Fruit fly (Drosophila melanogaster) whole organism, embryonic: ENCODE results near the gene Cad88C.
A peak's percentile ranks its signal among the peaks of the same experiment; 100 is the strongest.

Experiments
- Atf6 ChIP-seq: fragments of 200-800 bp; sonication (Bioruptor generic); IDR thresholded peaks from 2 replicates; pipeline ENCODE4 v1.3.6; 2022; ENCODE audit warnings: missing biosample characterization, missing genetic modification characterization
- Bgb ChIP-seq: fragments of 200-800 bp; sonication (Bioruptor generic); IDR thresholded peaks from 2 replicates; pipeline ENCODE4 v1.3.6; 2022; ENCODE audit warnings: missing biosample characterization, missing genetic modification characterization; ENCODE audit not compliant: partially characterized antibody
- Bteb2 ChIP-seq: fragments of 200-800 bp; sonication (Bioruptor generic); optimal IDR thresholded peaks from 2 replicates; lab custom pipeline; 2016; ENCODE audit warnings: missing biosample characterization, missing genetic modification characterization
- CG11456 ChIP-seq: fragments of 200-800 bp; sonication (Bioruptor generic); IDR thresholded peaks from 3 replicates; pipeline ENCODE4 v1.3.6; 2022; ENCODE audit warnings: missing biosample characterization, missing genetic modification characterization
- CG12769 ChIP-seq: fragments of 200-800 bp; sonication (Bioruptor generic); optimal IDR thresholded peaks from 2 replicates; lab custom pipeline; 2019; ENCODE audit warnings: missing biosample characterization, mild to moderate bottlenecking, missing genetic modification characterization, moderate library complexity
- CG13894 ChIP-seq: fragments of 200-800 bp; sonication (Bioruptor generic); optimal IDR thresholded peaks from 3 replicates; lab custom pipeline; 2018; ENCODE audit warnings: missing biosample characterization, mild to moderate bottlenecking, missing genetic modification characterization, moderate library complexity
- CG14710 ChIP-seq: fragments of 200-800 bp; sonication (Bioruptor generic); optimal IDR thresholded peaks from 3 replicates; lab custom pipeline; 2019; ENCODE audit warnings: missing biosample characterization, mild to moderate bottlenecking, missing genetic modification characterization, moderate library complexity
- CG15479 ChIP-seq: fragments of 200-800 bp; sonication (Bioruptor generic); optimal IDR thresholded peaks from 3 replicates; lab custom pipeline; 2019; ENCODE audit warnings: missing biosample characterization, mild to moderate bottlenecking, missing genetic modification characterization, moderate library complexity
- CG16815 ChIP-seq: fragments of 200-800 bp; sonication (Bioruptor generic); optimal IDR thresholded peaks from 3 replicates; lab custom pipeline; 2017; ENCODE audit warnings: missing biosample characterization, mild to moderate bottlenecking, missing genetic modification characterization
- CG17328 ChIP-seq: fragments of 200-800 bp; sonication (Bioruptor generic); IDR thresholded peaks from 2 replicates; pipeline ENCODE4 v1.3.6; 2022; ENCODE audit warnings: missing biosample characterization, missing genetic modification characterization
- CG17912 ChIP-seq: fragments of 200-800 bp; sonication (Bioruptor generic); optimal IDR thresholded peaks from 2 replicates; lab custom pipeline; 2018; ENCODE audit warnings: missing biosample characterization, mild to moderate bottlenecking, missing genetic modification characterization
- CG2199 ChIP-seq: fragments of 200-800 bp; sonication (Bioruptor generic); IDR thresholded peaks from 3 replicates; pipeline ENCODE4 v1.3.6; 2022; ENCODE audit warnings: missing biosample characterization, missing genetic modification characterization
- CG31441 ChIP-seq: fragments of 200-800 bp; sonication (Bioruptor generic); IDR thresholded peaks from 2 replicates; pipeline ENCODE4 v1.3.6; 2022; ENCODE audit warnings: missing biosample characterization, missing genetic modification characterization
- CG32532 ChIP-seq: fragments of 200-800 bp; sonication (Bioruptor generic); IDR thresholded peaks from 2 replicates; pipeline ENCODE4 v1.3.6; 2022; ENCODE audit warnings: missing biosample characterization, missing genetic modification characterization
- CG7357 ChIP-seq: fragments of 200-800 bp; sonication (Bioruptor generic); IDR thresholded peaks from 3 replicates; pipeline ENCODE4 v1.3.6; 2022; ENCODE audit warnings: missing biosample characterization, missing genetic modification characterization
- CG8089 ChIP-seq: fragments of 200-800 bp; sonication (Bioruptor generic); optimal IDR thresholded peaks from 3 replicates; lab custom pipeline; 2016; ENCODE audit warnings: missing biosample characterization, missing genetic modification characterization
- CG8290 ChIP-seq, 3 experiments: fragments of 200-800 bp; sonication (Bioruptor generic); optimal IDR thresholded peaks; 2 replicates each; lab custom pipeline; 2016 to 2019; ENCODE audit warnings: missing biosample characterization in 3 of 3, missing genetic modification characterization in 3 of 3, mild to moderate bottlenecking in 2 of 3, moderate library complexity in 1 of 3
- CG9797 ChIP-seq: fragments of 200-800 bp; sonication (Bioruptor generic); optimal IDR thresholded peaks from 3 replicates; lab custom pipeline; 2018; ENCODE audit warnings: missing biosample characterization, mild to moderate bottlenecking, missing genetic modification characterization
- CG9932 ChIP-seq: fragments of 200-800 bp; sonication (Bioruptor generic); IDR thresholded peaks from 2 replicates; pipeline ENCODE4 v1.3.6; 2022; ENCODE audit warnings: missing biosample characterization, missing genetic modification characterization
- D ChIP-seq, 2 experiments: fragments of 200-800 bp in 1 of 2; fragments of >200 bp in 1 of 2; sonication (Bioruptor generic) in 1 of 2; optimal IDR thresholded peaks; 2 replicates in 1 of 2; 3 replicates in 1 of 2; lab custom pipeline; 2017; ENCODE audit warnings: mild to moderate bottlenecking in 1 of 2, missing biosample characterization in 1 of 2, missing genetic modification characterization in 1 of 2, missing genetic modification reagents in 1 of 2
- Deaf1 ChIP-seq: fragments of 200-800 bp; optimal IDR thresholded peaks from 3 replicates; lab custom pipeline; 2019; ENCODE audit warnings: missing biosample characterization, mild to moderate bottlenecking, missing genetic modification characterization, moderate library complexity
- Dip2 ChIP-seq: fragments of 200-800 bp; sonication (Bioruptor generic); IDR thresholded peaks from 2 replicates; pipeline ENCODE4 v1.3.6; 2022; ENCODE audit warnings: missing biosample characterization, missing genetic modification characterization
- Med ChIP-seq: fragments of 200-800 bp; sonication (Bioruptor generic); peaks from one replicate; lab custom pipeline; 2016; ENCODE audit warnings: missing biosample characterization, missing genetic modification characterization, mild to moderate bottlenecking, inconsistent platforms, moderate library complexity
- Ravus ChIP-seq: fragments of 200-800 bp; sonication (Bioruptor generic); IDR thresholded peaks from 2 replicates; pipeline ENCODE4 v1.3.6; 2022; ENCODE audit warnings: missing biosample characterization, missing genetic modification characterization
- Scr ChIP-seq: fragments of 200-800 bp; sonication (Bioruptor generic); IDR thresholded peaks from 2 replicates; pipeline ENCODE4 v1.3.6; 2022; ENCODE audit warnings: missing biosample characterization, missing genetic modification characterization; ENCODE audit not compliant: partially characterized antibody
- ara ChIP-seq: fragments of 200-800 bp; sonication (Bioruptor generic); IDR thresholded peaks from 2 replicates; pipeline ENCODE4 v1.3.6; 2022; ENCODE audit warnings: missing biosample characterization, missing genetic modification characterization
- bbx ChIP-seq: fragments of 200-800 bp; sonication (Bioruptor generic); IDR thresholded peaks from 2 replicates; pipeline ENCODE4 v1.3.6; 2022; ENCODE audit warnings: missing biosample characterization, missing genetic modification characterization; ENCODE audit not compliant: partially characterized antibody
- bigmax ChIP-seq: fragments of 200-800 bp; sonication (Bioruptor generic); optimal IDR thresholded peaks from 2 replicates; lab custom pipeline; 2018; ENCODE audit warnings: missing biosample characterization, mild to moderate bottlenecking, missing genetic modification characterization
- cad ChIP-seq: fragments of >200 bp; optimal IDR thresholded peaks from 2 replicates; lab custom pipeline; 2017; ENCODE audit warnings: missing biosample characterization, missing genetic modification characterization
- chinmo ChIP-seq: fragments of 200-800 bp; sonication (Bioruptor generic); IDR thresholded peaks from 4 replicates; pipeline ENCODE4 v1.3.6; 2022; ENCODE audit warnings: missing biosample characterization, missing genetic modification characterization; ENCODE audit not compliant: partially characterized antibody
- chm ChIP-seq: fragments of 200-800 bp; sonication (Bioruptor generic); IDR thresholded peaks from 2 replicates; pipeline ENCODE4 v1.3.6; 2022; ENCODE audit warnings: missing biosample characterization, missing genetic modification characterization
- crol ChIP-seq: fragments of 200-800 bp; sonication (Bioruptor generic); IDR thresholded peaks from 2 replicates; pipeline ENCODE4 v1.3.6; 2022; ENCODE audit warnings: missing biosample characterization, missing genetic modification characterization
- gcm ChIP-seq: fragments of 200-800 bp; sonication (Bioruptor generic); optimal IDR thresholded peaks from 2 replicates; lab custom pipeline; 2019; ENCODE audit warnings: missing biosample characterization, mild to moderate bottlenecking, missing genetic modification characterization, moderate library complexity
- insv ChIP-seq, 2 experiments: fragments of 200-800 bp; sonication (Bioruptor generic); optimal IDR thresholded peaks; 3 replicates each; lab custom pipeline; 2016 to 2018; ENCODE audit warnings: missing biosample characterization in 2 of 2, missing genetic modification characterization in 2 of 2
- kni ChIP-seq: fragments of 200-800 bp; sonication (Bioruptor generic); optimal IDR thresholded peaks from 3 replicates; lab custom pipeline; 2017; ENCODE audit warnings: mild to moderate bottlenecking, missing biosample characterization, missing genetic modification reagents, missing genetic modification characterization
- lbe ChIP-seq: fragments of 200-800 bp; sonication (Bioruptor generic); optimal IDR thresholded peaks from 2 replicates; lab custom pipeline; 2016; ENCODE audit warnings: missing biosample characterization, mild to moderate bottlenecking, missing genetic modification characterization
- pfk ChIP-seq: fragments of 200-800 bp; sonication (Bioruptor generic); optimal IDR thresholded peaks from 2 replicates; lab custom pipeline; 2018; ENCODE audit warnings: missing biosample characterization, mild to moderate bottlenecking, missing genetic modification characterization, moderate library complexity
- prd ChIP-seq, 3 experiments: fragments of >200 bp in 2 of 3; fragments of 200-800 bp in 1 of 3; sonication (Bioruptor generic) in 1 of 3; optimal IDR thresholded peaks in 2 of 3; IDR thresholded peaks in 1 of 3; 2 replicates in 2 of 3; 3 replicates in 1 of 3; pipeline versions ENCODE4 v1.3.6 to Lab custom; 2017 to 2022; ENCODE audit warnings: missing biosample characterization in 1 of 3, missing genetic modification characterization in 1 of 3
- pros ChIP-seq: fragments of 200-800 bp; sonication (Bioruptor generic); optimal IDR thresholded peaks from 3 replicates; lab custom pipeline; 2019; ENCODE audit warnings: missing biosample characterization, mild to moderate bottlenecking, missing genetic modification characterization, moderate library complexity
- sens ChIP-seq: fragments of 200-800 bp; sonication (Bioruptor generic); peaks from one replicate; lab custom pipeline; 2016; ENCODE audit warnings: missing biosample characterization, missing genetic modification characterization
- seq ChIP-seq: fragments of 200-800 bp; sonication (Bioruptor generic); IDR thresholded peaks from 2 replicates; pipeline ENCODE4 v1.3.6; 2022; ENCODE audit warnings: missing biosample characterization, missing genetic modification characterization
- stc ChIP-seq: fragments of 200-800 bp; sonication (Bioruptor generic); IDR thresholded peaks from 2 replicates; pipeline ENCODE4 v1.3.6; 2022; ENCODE audit warnings: missing biosample characterization, missing genetic modification characterization
- tap ChIP-seq: fragments of 200-800 bp; optimal IDR thresholded peaks from 3 replicates; lab custom pipeline; 2019; ENCODE audit warnings: missing biosample characterization, mild to moderate bottlenecking, missing genetic modification characterization, moderate library complexity
- tll ChIP-seq, 2 experiments: fragments of 200-800 bp in 1 of 2; fragments of >200 bp in 1 of 2; sonication (Bioruptor generic) in 1 of 2; optimal IDR thresholded peaks; 2 replicates each; lab custom pipeline; 2017 to 2019; ENCODE audit warnings: missing biosample characterization in 2 of 2, missing genetic modification characterization in 2 of 2, mild to moderate bottlenecking in 1 of 2, moderate library complexity in 1 of 2
- toy ChIP-seq: fragments of 200-800 bp; sonication (Bioruptor generic); IDR thresholded peaks from 2 replicates; pipeline ENCODE4 v1.3.6; 2022; ENCODE audit warnings: missing biosample characterization, missing genetic modification characterization
- twi ChIP-seq: fragments of 200-800 bp; optimal IDR thresholded peaks from 2 replicates; lab custom pipeline; 2019; ENCODE audit warnings: missing biosample characterization, mild to moderate bottlenecking, missing genetic modification characterization, moderate library complexity
- tx ChIP-seq: fragments of 200-800 bp; sonication (Bioruptor generic); optimal IDR thresholded peaks from 2 replicates; lab custom pipeline; 2016; ENCODE audit warnings: missing biosample characterization, missing genetic modification characterization
- zen ChIP-seq: fragments of 200-800 bp; sonication (Bioruptor generic); optimal IDR thresholded peaks from 3 replicates; lab custom pipeline; 2018; ENCODE audit warnings: missing biosample characterization, mild to moderate bottlenecking, missing genetic modification characterization, moderate library complexity

The Cad88C gene

dm6 chr3R:14652301-14652880 lies 22.1 kb downstream of the Cad88C start:
- TF ChIP-seq seq = no peak
- no peak for TF ChIP-seq CG31441
- 0 out of 4 replicates have a peak, but pooled peaks have one; percentile 15 for TF ChIP-seq chinmo (GFP tag; lab: Robert Waterston, UW)
- TF ChIP-seq Scr = no peak
- 0 out of 2 replicates have a peak, but pooled peaks have one; percentile 38 for TF ChIP-seq ara (GFP tag; lab: Robert Waterston, UW)
- 0 out of 2 replicates have a peak, but pooled peaks have one; percentile 24 for TF ChIP-seq bbx
- no peak for TF ChIP-seq CG8089 (GFP tag; lab: Kevin White, UChicago)
- peak in 1 of 2 experiments; percentile 7 for TF ChIP-seq insv (GFP tag; optimal IDR thresholded peaks at IDR 0.05; lab: Kevin White, UChicago)
- peak in 1 of 2 experiments; percentile 73 for TF ChIP-seq tll (GFP tag; optimal IDR thresholded peaks at IDR 0.05; lab: Kevin White, UChicago)
- TF ChIP-seq Atf6 = peak; percentile 50; the same call in 1 of the 2 replicates
- no peak for TF ChIP-seq CG8290 (GFP tag; optimal IDR thresholded peaks at IDR 0.05; lab: Kevin White, UChicago)
- TF ChIP-seq CG8290 (tag; optimal IDR thresholded peaks at IDR 0.05; lab: Kevin White, UChicago) = peak in 1 of 2 experiments; percentile 7
- TF ChIP-seq pfk (GFP tag; lab: Kevin White, UChicago) = no peak
- peak; percentile 85 for TF ChIP-seq D (optimal IDR thresholded peaks at IDR 0.05; lab: Kevin White, UChicago)
- TF ChIP-seq D (GFP tag; optimal IDR thresholded peaks at IDR 0.05; lab: Kevin White, UChicago) = no peak
- 0 out of 2 replicates have a peak, but pooled peaks have one; percentile 29 for TF ChIP-seq CG9932 (GFP tag; lab: Robert Waterston, UW)
- TF ChIP-seq tx (GFP tag; lab: Kevin White, UChicago) = no peak
- peak; percentile 22 for TF ChIP-seq cad (GFP tag; lab: Kevin White, UChicago)
- TF ChIP-seq pros = peak; percentile 63
- peak; percentile 75 for TF ChIP-seq kni
- no peak for TF ChIP-seq crol
- TF ChIP-seq CG2199 (GFP tag; lab: Robert Waterston, UW) = peak; percentile 100
- peak; percentile 52 for TF ChIP-seq Bgb (GFP tag; lab: Robert Waterston, UW)
- TF ChIP-seq prd (optimal IDR thresholded peaks at IDR 0.05; lab: Kevin White, UChicago) = no peak
- TF ChIP-seq prd (GFP tag; IDR thresholded peaks at IDR 0.05; lab: Robert Waterston, UW) = no peak
- no peak for TF ChIP-seq lbe (GFP tag; lab: Kevin White, UChicago)
- no peak for TF ChIP-seq CG11456
- TF ChIP-seq CG15479 (GFP tag; lab: Kevin White, UChicago) = peak; percentile 39
- peak; percentile 9 for TF ChIP-seq CG12769 (tag; lab: Kevin White, UChicago)
- TF ChIP-seq Bteb2 = no peak
- TF ChIP-seq CG17328 (GFP tag; lab: Robert Waterston, UW) = no peak
- no peak for TF ChIP-seq tap (tag; lab: Kevin White, UChicago)
- peak; percentile 50 for TF ChIP-seq gcm
- no peak for TF ChIP-seq CG9797 (GFP tag; lab: Kevin White, UChicago)
- TF ChIP-seq zen (tag; lab: Kevin White, UChicago) = peak; percentile 54
- peak; percentile 37 for TF ChIP-seq sens (GFP tag; lab: Kevin White, UChicago)
- TF ChIP-seq Ravus (GFP tag; lab: Robert Waterston, UW) = no peak
- TF ChIP-seq toy (GFP tag; lab: Robert Waterston, UW) = no peak
- 0 out of 2 replicates have a peak, but pooled peaks have one; percentile 42 for TF ChIP-seq chm (GFP tag; lab: Robert Waterston, UW)
- TF ChIP-seq CG7357 (GFP tag; lab: Robert Waterston, UW) = no peak
- peak; percentile 0 for TF ChIP-seq bigmax
- TF ChIP-seq Med = peak; percentile 63
- TF ChIP-seq stc (GFP tag; lab: Robert Waterston, UW) = 0 out of 2 replicates have a peak, but pooled peaks have one; percentile 9
- peak; percentile 13 for TF ChIP-seq Deaf1 (tag; lab: Kevin White, UChicago)
- no peak for TF ChIP-seq CG17912 (GFP tag; lab: Kevin White, UChicago)
- TF ChIP-seq twi = peak; percentile 34
- TF ChIP-seq CG16815 = no peak
- no peak for TF ChIP-seq CG14710 (tag; lab: Kevin White, UChicago)
- no peak for TF ChIP-seq Dip2
- 0 out of 2 replicates have a peak, but pooled peaks have one; percentile 14 for TF ChIP-seq CG32532
- peak; percentile 6 for TF ChIP-seq CG13894 (tag; lab: Kevin White, UChicago)
- TF ChIP-seq, all 482 proteins: peak for 27
